Fruit fly (Drosophila melanogaster): ENCODE data around the gene TpnC73F.

TpnC73F gene

DNA sequence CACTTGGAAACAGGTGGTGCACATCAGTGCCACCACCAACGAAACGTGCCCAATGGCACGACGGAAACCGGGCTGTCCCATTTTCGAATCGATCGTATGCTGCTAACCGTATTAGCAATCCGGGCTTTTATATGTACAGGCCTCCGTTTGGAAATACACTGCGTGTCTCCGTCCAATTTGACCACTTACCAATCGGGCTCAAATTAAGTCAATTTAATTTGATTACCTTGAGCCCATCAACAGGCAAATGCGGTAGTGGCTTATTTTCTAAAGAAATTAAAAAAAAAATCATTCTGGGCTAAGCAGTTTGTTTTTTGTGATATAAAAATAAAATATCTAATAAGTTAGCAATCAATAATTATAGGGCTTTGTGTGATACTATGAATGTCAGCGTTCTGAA, 22.2 kb upstream of the TpnC73F start, which contains the start of gene a10:
a10 (minus strand) TSS at position 101 of the 400 bp plus-strand sequence.
- TF ChIP-seq N (GFP tag; optimal IDR thresholded peaks at IDR 0.05) = no peak
- TF ChIP-seq dmrt93B (GFP tag; optimal IDR thresholded peaks at IDR 0.05) = no peak
- TF ChIP-seq usp (GFP tag; optimal IDR thresholded peaks at IDR 0.05) = no peak
- no peak for TF ChIP-seq lola (GFP tag; optimal IDR thresholded peaks at IDR 0.05)
- no peak for TF ChIP-seq Abd-B (GFP tag; optimal IDR thresholded peaks at IDR 0.05)
- no peak for TF ChIP-seq Hnf4 (GFP tag; optimal IDR thresholded peaks at IDR 0.05)
- no peak for TF ChIP-seq Rel (GFP tag; optimal IDR thresholded peaks at IDR 0.05)
- no peak for TF ChIP-seq Rel (tag; optimal IDR thresholded peaks at IDR 0.05)

DNA sequence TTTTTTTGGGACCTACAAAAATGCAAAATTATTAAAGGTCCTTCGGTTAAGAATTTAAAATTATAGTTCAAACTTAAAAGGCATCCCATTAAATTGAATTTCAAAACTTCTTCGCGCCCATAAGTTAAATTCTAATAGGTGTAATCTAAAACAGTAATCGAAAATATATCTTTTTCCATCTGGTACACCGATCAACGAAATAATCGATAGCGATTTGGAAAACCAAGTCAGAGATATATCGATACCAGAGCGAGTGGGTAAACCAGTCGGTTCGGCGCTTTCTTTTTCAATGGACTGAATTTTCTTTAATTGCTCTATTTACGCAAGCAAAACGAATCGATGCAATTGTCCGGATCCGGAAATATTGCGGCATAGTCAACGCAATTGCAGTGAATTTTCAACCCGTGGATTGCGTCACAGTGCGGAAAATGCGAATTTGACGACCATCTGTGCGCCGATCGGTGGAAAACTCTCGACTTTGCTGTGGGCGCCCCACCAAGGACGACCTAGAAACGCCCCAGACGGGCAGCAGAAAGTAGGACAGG, 21.7 kb upstream of the TpnC73F start, which contains the start of gene Fit2:
Fit2 (plus strand) TSS at position 234 of the 545 bp plus-strand sequence.
- TF ChIP-seq Hr83 (GFP tag; optimal IDR thresholded peaks at IDR 0.05; ENCODE audit: poor library complexity, severe bottlenecking) (no peak), N (GFP tag; optimal IDR thresholded peaks at IDR 0.05) (no peak), CG32264 (GFP tag; optimal IDR thresholded peaks at IDR 0.05) (no peak), CrebA (GFP tag; optimal IDR thresholded peaks at IDR 0.05; ENCODE audit: borderline replicate concordance) (no peak), Dif (GFP tag; optimal IDR thresholded peaks at IDR 0.05; ENCODE audit: partially characterized antibody) (no peak), usp (GFP tag; optimal IDR thresholded peaks at IDR 0.05) (no peak), rgr (GFP tag; optimal IDR thresholded peaks at IDR 0.05) (no peak)

DNA sequence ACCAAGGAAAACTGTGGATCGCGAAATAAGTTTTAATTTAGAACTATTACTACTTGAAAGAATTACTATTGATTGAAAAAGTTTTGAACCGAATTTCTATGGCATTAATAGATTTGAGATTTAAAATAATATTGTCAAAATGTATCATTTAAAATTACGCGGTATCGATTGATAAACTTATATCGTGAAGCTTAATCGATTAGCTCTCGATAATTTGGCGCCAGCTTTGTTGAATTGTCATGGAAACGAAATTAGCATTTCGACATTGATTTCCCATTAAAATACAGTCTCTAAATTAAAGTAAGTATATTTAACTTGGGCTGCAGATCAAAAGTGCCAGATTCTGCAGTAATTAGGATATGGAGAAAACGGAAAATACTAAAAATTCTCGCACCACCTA, 18.6 kb upstream of the TpnC73F start, which contains the start of gene CG7730:
CG7730 (plus strand) TSS at position 206 of the 400 bp plus-strand sequence.
- TF ChIP-seq Abd-B (GFP tag; optimal IDR thresholded peaks at IDR 0.05) (no peak), Mio (GFP tag; optimal IDR thresholded peaks at IDR 0.05) (no peak), usp (GFP tag; optimal IDR thresholded peaks at IDR 0.05) (no peak), Hr78 (GFP tag; optimal IDR thresholded peaks at IDR 0.05) (no peak), h (GFP tag; optimal IDR thresholded peaks at IDR 0.05) (no peak), HLH106 (tag; optimal IDR thresholded peaks at IDR 0.05) (no peak), tai (GFP tag; optimal IDR thresholded peaks at IDR 0.05) (no peak)

DNA sequence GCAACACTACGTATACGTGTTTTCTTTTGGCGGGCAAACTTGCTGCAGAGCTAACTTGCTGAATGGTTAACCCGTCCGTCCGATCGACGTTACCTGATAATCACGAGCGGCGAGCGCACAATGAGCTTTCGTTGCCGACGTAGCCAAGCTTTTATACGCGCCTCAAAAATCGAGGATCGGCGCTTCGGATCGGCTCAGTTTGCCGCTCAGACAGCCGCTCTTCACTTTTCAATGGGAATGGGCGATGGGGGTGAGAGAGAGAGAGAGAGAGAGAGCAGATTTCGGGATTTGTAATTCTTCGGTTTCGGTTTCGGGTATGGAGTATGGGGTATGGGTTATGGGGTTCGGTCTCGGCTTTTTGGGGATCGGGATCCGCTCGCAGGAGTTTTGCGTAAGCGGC, 13.9 kb upstream of the TpnC73F start, which contains the start of gene Ilp8:
Ilp8 (minus strand) TSS at position 110 of the 400 bp plus-strand sequence.
- TF ChIP-seq br (GFP tag; optimal IDR thresholded peaks at IDR 0.05) (no peak), usp (GFP tag; optimal IDR thresholded peaks at IDR 0.05) (no peak), Dif (GFP tag; optimal IDR thresholded peaks at IDR 0.05; ENCODE audit: partially characterized antibody) (peak; percentile 49)

DNA sequence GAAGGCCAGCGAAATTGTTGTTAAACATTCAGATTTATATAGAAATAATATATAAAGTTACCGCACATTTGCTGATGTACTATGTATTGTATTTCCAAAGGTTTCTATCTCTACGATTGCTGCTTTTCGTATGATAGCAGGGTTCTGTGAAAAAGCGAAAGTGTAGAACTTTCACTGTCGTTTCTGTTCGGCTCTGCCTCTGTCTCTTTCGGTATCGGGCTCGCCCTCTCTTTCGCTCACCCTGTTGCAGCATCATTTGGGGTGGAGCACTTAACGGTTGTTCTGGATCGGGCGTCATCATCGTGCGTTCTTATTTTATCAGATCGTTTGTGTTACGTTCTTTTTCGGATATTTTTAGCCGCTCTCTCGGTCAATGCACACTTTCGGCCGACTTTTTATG, 12.6 kb upstream of the TpnC73F start:
- no peak for TF ChIP-seq Vsx2 (GFP tag; optimal IDR thresholded peaks at IDR 0.05; ENCODE audit: partially characterized antibody)
- no peak for TF ChIP-seq dl (GFP tag; optimal IDR thresholded peaks at IDR 0.05; ENCODE audit: insufficient read depth in 1 of 2, partially characterized antibody in 2 of 2)
- TF ChIP-seq OdsH (GFP tag; optimal IDR thresholded peaks at IDR 0.05) = no peak
- TF ChIP-seq lola (GFP tag; optimal IDR thresholded peaks at IDR 0.05) = no peak
- TF ChIP-seq sage (GFP tag; optimal IDR thresholded peaks at IDR 0.05) = no peak
- TF ChIP-seq psq (GFP tag; optimal IDR thresholded peaks at IDR 0.05) = no peak
- no peak for TF ChIP-seq Jra (GFP tag; optimal IDR thresholded peaks at IDR 0.05)
- TF ChIP-seq CG32264 (GFP tag; optimal IDR thresholded peaks at IDR 0.05) = no peak
- TF ChIP-seq woc (GFP tag; optimal IDR thresholded peaks at IDR 0.05) = no peak
- TF ChIP-seq jim (GFP tag; optimal IDR thresholded peaks at IDR 0.05) = no peak
- TF ChIP-seq Hr78 (GFP tag; optimal IDR thresholded peaks at IDR 0.05) = no peak
- no peak for TF ChIP-seq HLH106 (tag; optimal IDR thresholded peaks at IDR 0.05)
- no peak for TF ChIP-seq GATAd (GFP tag; optimal IDR thresholded peaks at IDR 0.05)
- TF ChIP-seq Sp1 (GFP tag; optimal IDR thresholded peaks at IDR 0.05) = no peak
- TF ChIP-seq ey (GFP tag; optimal IDR thresholded peaks at IDR 0.05) = no peak

DNA sequence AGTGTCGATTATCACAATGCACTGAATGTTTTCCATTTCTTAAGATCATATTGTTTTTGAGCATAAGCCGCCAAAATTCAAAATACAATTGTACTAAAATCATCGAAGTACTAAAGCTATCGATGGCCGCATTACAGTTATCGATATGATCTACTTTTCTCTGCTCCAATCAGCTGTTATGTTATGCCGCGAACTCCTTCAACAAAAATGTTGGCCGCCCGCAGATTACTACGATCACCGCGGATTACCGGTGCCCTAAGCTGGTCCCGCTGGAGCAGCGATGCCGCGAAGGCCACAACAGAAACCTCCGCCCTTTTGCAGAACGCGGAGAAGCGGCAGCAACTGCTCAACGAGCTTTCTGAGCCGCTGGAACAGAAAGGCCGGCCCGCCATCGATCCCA, 10.4 kb upstream of the TpnC73F start, which contains the start of gene beg:
beg (plus strand) TSS at position 177 of the 400 bp plus-strand sequence.
- TF ChIP-seq Abd-B (GFP tag; optimal IDR thresholded peaks at IDR 0.05) (no peak), N (GFP tag; optimal IDR thresholded peaks at IDR 0.05) (no peak), dmrt93B (GFP tag; optimal IDR thresholded peaks at IDR 0.05) (no peak), Myc (optimal IDR thresholded peaks at IDR 0.05) (peak; percentile 29)
